Worm (Caenorhabditis elegans): ENCODE measurements around the gene skpo-3.

skpo-3 gene

ce11 chrII:7298197-7298682 is 52.6 kb downstream of the skpo-3 start, which contains the start of gene puf-8:
TSS of gene puf-8 (minus strand) at chrII:7298247.
- TF ChIP-seq him-1 (tag; optimal IDR thresholded peaks at IDR 0.05) = no peak

- TF ChIP-seq W03F9.2 (tag; optimal IDR thresholded peaks at IDR 0.05) (no peak), him-1 (tag; optimal IDR thresholded peaks at IDR 0.05) (no peak), dao-5 (tag; optimal IDR thresholded peaks at IDR 0.05) (no peak)
Observed at ce11 chrII:7299042-7299441, 53.4 kb downstream of the skpo-3 start, which contains the start of gene C30G12.1. TSS of gene C30G12.1 (plus strand) at chrII:7299342.

Data from whole organism, L4/young adult.